Fruit fly (Drosophila melanogaster) whole organism, embryonic: Measurements from ENCODE around the gene CG31493.
A peak's percentile ranks its signal among the peaks of the same experiment; 100 is the strongest.

ENCODE experiments used
- Bgb ChIP-seq: fragments of 200-800 bp; sonication (Bioruptor generic); IDR thresholded peaks from 2 replicates; pipeline ENCODE4 v1.3.6; 2022; ENCODE audit warnings: missing biosample characterization, missing genetic modification characterization; ENCODE audit not compliant: partially characterized antibody
- BtbVII ChIP-seq: fragments of 200-800 bp; sonication (Bioruptor generic); optimal IDR thresholded peaks from 3 replicates; lab custom pipeline; 2017; ENCODE audit warnings: missing biosample characterization, mild to moderate bottlenecking, missing genetic modification characterization
- CG10147 ChIP-seq: fragments of 200-800 bp; sonication (Bioruptor generic); optimal IDR thresholded peaks from 2 replicates; lab custom pipeline; 2019; ENCODE audit warnings: missing biosample characterization, mild to moderate bottlenecking, missing genetic modification characterization, moderate library complexity
- CG10543 ChIP-seq: fragments of 200-800 bp; sonication (Bioruptor generic); optimal IDR thresholded peaks from 3 replicates; lab custom pipeline; 2017; ENCODE audit warnings: missing biosample characterization, mild to moderate bottlenecking, missing genetic modification characterization, moderate library complexity
- CG12659 ChIP-seq: fragments of 200-800 bp; sonication (Bioruptor generic); optimal IDR thresholded peaks from 3 replicates; lab custom pipeline; 2017; ENCODE audit warnings: mild to moderate bottlenecking, missing biosample characterization, missing genetic modification reagents, missing genetic modification characterization
- CG13287 ChIP-seq: fragments of 200-800 bp; sonication (Bioruptor generic); IDR thresholded peaks from 2 replicates; pipeline ENCODE4 v1.3.6; 2022; ENCODE audit warnings: missing biosample characterization, missing genetic modification characterization; ENCODE audit not compliant: partially characterized antibody
- CG13894 ChIP-seq: fragments of 200-800 bp; sonication (Bioruptor generic); optimal IDR thresholded peaks from 3 replicates; lab custom pipeline; 2018; ENCODE audit warnings: missing biosample characterization, mild to moderate bottlenecking, missing genetic modification characterization, moderate library complexity
- CG14860 ChIP-seq: fragments of 200-800 bp; sonication (Bioruptor generic); IDR thresholded peaks from 3 replicates; pipeline ENCODE4 v1.3.6; 2022; ENCODE audit warnings: missing biosample characterization, missing genetic modification characterization; ENCODE audit not compliant: partially characterized antibody
- CG16813 ChIP-seq: fragments of 200-800 bp; sonication (Bioruptor generic); IDR thresholded peaks from 3 replicates; pipeline ENCODE4 v1.3.6; 2022; ENCODE audit warnings: missing biosample characterization, missing genetic modification characterization; ENCODE audit not compliant: partially characterized antibody
- CG2678 ChIP-seq: fragments of 200-800 bp; sonication (Bioruptor generic); optimal IDR thresholded peaks from 3 replicates; lab custom pipeline; 2019; ENCODE audit warnings: missing biosample characterization, mild to moderate bottlenecking, missing genetic modification characterization, moderate library complexity
- CG31388 ChIP-seq: fragments of 200-800 bp; sonication (Bioruptor generic); optimal IDR thresholded peaks from 2 replicates; lab custom pipeline; 2016; ENCODE audit warnings: missing biosample characterization, missing genetic modification characterization
- CG3163 ChIP-seq: fragments of 200-800 bp; sonication (Bioruptor generic); optimal IDR thresholded peaks from 3 replicates; lab custom pipeline; 2016; ENCODE audit warnings: missing biosample characterization, missing genetic modification characterization
- CG3281 ChIP-seq: fragments of 200-800 bp; sonication (Bioruptor generic); optimal IDR thresholded peaks from 3 replicates; lab custom pipeline; 2017; ENCODE audit warnings: missing biosample characterization, mild to moderate bottlenecking, missing genetic modification characterization
- CG34376 ChIP-seq: fragments of 200-800 bp; sonication (Bioruptor generic); optimal IDR thresholded peaks from 2 replicates; lab custom pipeline; 2018; ENCODE audit warnings: missing biosample characterization, mild to moderate bottlenecking, missing genetic modification characterization
- CG42726 ChIP-seq: fragments of 200-800 bp; sonication (Bioruptor generic); IDR thresholded peaks from 2 replicates; pipeline ENCODE4 v1.3.6; 2022; ENCODE audit warnings: missing biosample characterization, missing genetic modification characterization; ENCODE audit not compliant: partially characterized antibody
- CG5180 ChIP-seq: fragments of 200-800 bp; sonication (Bioruptor generic); optimal IDR thresholded peaks from 3 replicates; lab custom pipeline; 2017; ENCODE audit warnings: missing biosample characterization, missing genetic modification characterization, mild to moderate bottlenecking, moderate library complexity, missing genetic modification reagents
- CG5953 ChIP-seq: fragments of 200-800 bp; sonication (Bioruptor generic); IDR thresholded peaks from 2 replicates; pipeline ENCODE4 v1.3.6; 2022; ENCODE audit warnings: missing biosample characterization, missing genetic modification characterization
- CG6791 ChIP-seq: fragments of 200-800 bp; sonication (Bioruptor generic); IDR thresholded peaks from 3 replicates; pipeline ENCODE4 v1.3.6; 2022; ENCODE audit warnings: missing biosample characterization, missing genetic modification characterization; ENCODE audit not compliant: partially characterized antibody
- CG8944 ChIP-seq: fragments of 200-800 bp; sonication (Bioruptor generic); optimal IDR thresholded peaks from 3 replicates; lab custom pipeline; 2016; ENCODE audit warnings: missing biosample characterization, missing genetic modification characterization
- D19B ChIP-seq: fragments of 200-800 bp; sonication (Bioruptor generic); optimal IDR thresholded peaks from 2 replicates; lab custom pipeline; 2017; ENCODE audit warnings: missing biosample characterization, mild to moderate bottlenecking, missing genetic modification characterization
- Dll ChIP-seq: fragments of 200-800 bp; sonication (Bioruptor generic); IDR thresholded peaks from 4 replicates; pipeline ENCODE4 v1.3.6; 2022; ENCODE audit warnings: missing biosample characterization, missing genetic modification characterization; ENCODE audit not compliant: partially characterized antibody
- E2f2 ChIP-seq: fragments of 200-800 bp; sonication (Bioruptor generic); IDR thresholded peaks from 2 replicates; pipeline ENCODE4 v1.3.6; 2022; ENCODE audit warnings: missing biosample characterization, missing genetic modification characterization
- Fer2 ChIP-seq: fragments of 200-800 bp; sonication (Bioruptor generic); optimal IDR thresholded peaks from 2 replicates; lab custom pipeline; 2018; ENCODE audit warnings: missing biosample characterization, mild to moderate bottlenecking, missing genetic modification characterization, moderate library complexity
- GATAe ChIP-seq: fragments of 200-800 bp; sonication (Bioruptor generic); conservative IDR thresholded peaks from 2 replicates; pipeline ENCODE4 v1.3.6; 2022; ENCODE audit warnings: missing biosample characterization, missing genetic modification characterization
- MBD-R2 ChIP-seq: fragments of 200-800 bp; sonication (Bioruptor generic); IDR thresholded peaks from 2 replicates; pipeline ENCODE4 v1.3.6; 2022; ENCODE audit warnings: missing biosample characterization, missing genetic modification characterization
- MTF-1 ChIP-seq: fragments of 200-800 bp; sonication (Bioruptor generic); optimal IDR thresholded peaks from 2 replicates; lab custom pipeline; 2018; ENCODE audit warnings: missing biosample characterization, mild to moderate bottlenecking, missing genetic modification characterization, borderline replicate concordance
- Med ChIP-seq: fragments of 200-800 bp; sonication (Bioruptor generic); peaks from one replicate; lab custom pipeline; 2016; ENCODE audit warnings: missing biosample characterization, missing genetic modification characterization, mild to moderate bottlenecking, inconsistent platforms, moderate library complexity
- Side ChIP-seq: fragments of 200-800 bp; sonication (Bioruptor generic); optimal IDR thresholded peaks from 2 replicates; lab custom pipeline; 2016; ENCODE audit warnings: missing biosample characterization, missing genetic modification characterization
- Xrp1 ChIP-seq: fragments of 200-800 bp; sonication (Bioruptor generic); IDR thresholded peaks from 2 replicates; pipeline ENCODE4 v1.3.6; 2022; ENCODE audit warnings: missing biosample characterization, missing genetic modification characterization
- aop ChIP-seq: fragments of 200-800 bp; sonication (Bioruptor generic); IDR thresholded peaks from 2 replicates; pipeline ENCODE4 v1.3.6; 2022; ENCODE audit warnings: missing biosample characterization, missing genetic modification characterization
- ara ChIP-seq: fragments of 200-800 bp; sonication (Bioruptor generic); IDR thresholded peaks from 2 replicates; pipeline ENCODE4 v1.3.6; 2022; ENCODE audit warnings: missing biosample characterization, missing genetic modification characterization
- bbx ChIP-seq: fragments of 200-800 bp; sonication (Bioruptor generic); IDR thresholded peaks from 2 replicates; pipeline ENCODE4 v1.3.6; 2022; ENCODE audit warnings: missing biosample characterization, missing genetic modification characterization; ENCODE audit not compliant: partially characterized antibody
- exex ChIP-seq: fragments of 200-800 bp; sonication (Bioruptor generic); optimal IDR thresholded peaks from 4 replicates; lab custom pipeline; 2018; ENCODE audit warnings: missing biosample characterization, mild to moderate bottlenecking, missing genetic modification characterization, moderate library complexity
- hkb ChIP-seq, 2 experiments: fragments of 200-800 bp in 1 of 2; fragments of >200 bp in 1 of 2; sonication (Bioruptor generic) in 1 of 2; IDR thresholded peaks in 1 of 2; optimal IDR thresholded peaks in 1 of 2; 2 replicates each; pipeline versions ENCODE4 v1.3.6 to Lab custom; 2017 to 2022; ENCODE audit warnings: missing biosample characterization in 1 of 2, missing genetic modification characterization in 1 of 2
- lab ChIP-seq: fragments of 200-800 bp; sonication (Bioruptor generic); optimal IDR thresholded peaks from 3 replicates; lab custom pipeline; 2017; ENCODE audit warnings: missing biosample characterization, missing genetic modification characterization, mild to moderate bottlenecking, moderate library complexity, missing genetic modification reagents
- lmd ChIP-seq: fragments of 200-800 bp; sonication (Bioruptor generic); IDR thresholded peaks from 2 replicates; pipeline ENCODE4 v1.3.6; 2022; ENCODE audit warnings: missing biosample characterization, missing genetic modification characterization
- mld ChIP-seq: fragments of 200-800 bp; sonication (Bioruptor generic); IDR thresholded peaks from 3 replicates; pipeline ENCODE4 v1.3.6; 2022; ENCODE audit warnings: missing biosample characterization, missing genetic modification characterization; ENCODE audit not compliant: partially characterized antibody
- nerfin-2 ChIP-seq: fragments of 200-800 bp; sonication (Bioruptor generic); IDR thresholded peaks from 2 replicates; pipeline ENCODE4 v1.3.6; 2022; ENCODE audit warnings: missing biosample characterization, missing genetic modification characterization; ENCODE audit not compliant: partially characterized antibody
- pb ChIP-seq: fragments of 200-800 bp; sonication (Bioruptor generic); optimal IDR thresholded peaks from 3 replicates; lab custom pipeline; 2016; ENCODE audit warnings: missing biosample characterization, missing genetic modification characterization
- peb ChIP-seq: fragments of 200-800 bp; sonication (Bioruptor generic); IDR thresholded peaks from 2 replicates; pipeline ENCODE4 v1.3.6; 2022; ENCODE audit warnings: missing biosample characterization, missing genetic modification characterization
- sna ChIP-seq: fragments of 200-800 bp; sonication (Bioruptor generic); IDR thresholded peaks from 2 replicates; pipeline ENCODE4 v1.3.6; 2022; ENCODE audit warnings: missing biosample characterization, missing genetic modification characterization; ENCODE audit not compliant: partially characterized antibody
- sug ChIP-seq: fragments of 200-800 bp; optimal IDR thresholded peaks from 2 replicates; lab custom pipeline; 2019; ENCODE audit warnings: missing biosample characterization, mild to moderate bottlenecking, missing genetic modification characterization, moderate library complexity
- tna ChIP-seq: fragments of 200-800 bp; sonication (Bioruptor generic); IDR thresholded peaks from 2 replicates; pipeline ENCODE4 v1.3.6; 2022; ENCODE audit warnings: missing biosample characterization, missing genetic modification characterization; ENCODE audit not compliant: partially characterized antibody
- unc-4 ChIP-seq: fragments of 200-800 bp; sonication (Bioruptor generic); IDR thresholded peaks from 2 replicates; pipeline ENCODE4 v1.3.6; 2022; ENCODE audit warnings: missing biosample characterization, missing genetic modification characterization; ENCODE audit not compliant: partially characterized antibody
- usp ChIP-seq: fragments of >200 bp; optimal IDR thresholded peaks from 2 replicates; lab custom pipeline; 2017; ENCODE audit warnings: missing biosample characterization, missing genetic modification characterization
- z ChIP-seq: fragments of 200-800 bp; sonication (Bioruptor generic); IDR thresholded peaks from 3 replicates; pipeline ENCODE4 v1.3.6; 2022; ENCODE audit warnings: missing biosample characterization, missing genetic modification characterization

The CG31493 gene

DNA sequence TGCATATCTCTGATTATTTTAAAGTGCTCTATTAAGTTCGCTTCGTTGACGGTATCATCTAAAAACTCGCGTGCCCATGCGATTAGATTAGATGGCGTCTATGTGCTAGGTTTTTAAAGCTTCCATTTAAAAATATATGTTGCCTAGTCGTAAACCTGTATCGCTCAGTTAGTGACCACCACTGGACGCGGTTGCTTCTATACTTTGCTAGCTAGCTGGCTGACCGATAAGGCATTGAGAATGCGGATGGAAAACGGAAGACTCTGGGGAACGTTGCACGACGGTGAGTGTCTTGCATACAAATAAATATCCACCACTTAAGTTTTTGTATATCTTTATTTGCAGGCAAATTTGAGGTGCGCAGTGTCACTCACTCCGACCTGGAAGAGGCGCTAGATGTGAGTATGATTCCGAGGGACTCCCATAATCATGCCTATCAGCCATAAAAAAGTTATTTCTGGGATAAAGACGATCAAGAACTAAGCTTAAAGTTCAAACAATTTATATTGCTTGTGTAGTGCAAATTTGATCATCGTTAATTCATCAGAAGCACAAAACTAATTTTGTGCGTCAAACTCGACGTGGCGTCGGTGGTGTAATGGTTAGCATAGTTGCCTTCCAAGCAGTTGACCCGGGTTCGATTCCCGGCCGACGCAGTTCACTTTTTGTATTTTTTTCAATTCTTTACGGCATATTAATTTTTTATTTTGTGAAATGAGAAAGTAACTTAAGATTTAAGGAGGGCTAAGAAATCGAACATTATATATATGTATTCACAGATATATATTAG, 1.9 kb upstream of the CG31493 start, which contains the start of gene CG31248 (continued):
- no peak for TF ChIP-seq ara (GFP tag; lab: Robert Waterston, UW)
- peak; percentile 13; the same call in 1 of the 2 replicates for TF ChIP-seq MBD-R2 (GFP tag; lab: Robert Waterston, UW)
- peak; percentile 71 for TF ChIP-seq CG10543 (GFP tag; lab: Kevin White, UChicago)
- TF ChIP-seq mld (GFP tag; lab: Robert Waterston, UW), result peak; percentile 69; the same call in 2 of the 3 replicates
- TF ChIP-seq sug (tag; lab: Kevin White, UChicago), result peak; percentile 72
- no peak for TF ChIP-seq hkb (optimal IDR thresholded peaks at IDR 0.05; lab: Kevin White, UChicago)
- peak; percentile 25; the same call in 1 of the 2 replicates for TF ChIP-seq hkb (GFP tag; IDR thresholded peaks at IDR 0.05; lab: Robert Waterston, UW)
- TF ChIP-seq CG13894 (tag; lab: Kevin White, UChicago), result peak; percentile 39
- TF ChIP-seq CG13287 (GFP tag; lab: Robert Waterston, UW), result peak; percentile 40; the same call in 1 of the 2 replicates
- TF ChIP-seq tna (GFP tag; lab: Robert Waterston, UW), result peak; percentile 80
- peak; percentile 79 for TF ChIP-seq Bgb (GFP tag; lab: Robert Waterston, UW)
- TF ChIP-seq CG3281 (GFP tag; lab: Kevin White, UChicago), result peak; percentile 21
- no peak for TF ChIP-seq pb
- peak; percentile 86 for TF ChIP-seq bbx (GFP tag; lab: Robert Waterston, UW)
- TF ChIP-seq CG42726 (GFP tag; lab: Robert Waterston, UW), result peak; percentile 77
- TF ChIP-seq exex (tag; lab: Kevin White, UChicago), result peak; percentile 82
- TF ChIP-seq MTF-1 (GFP tag; lab: Kevin White, UChicago), result no peak
- TF ChIP-seq CG10147 (GFP tag; lab: Kevin White, UChicago), result no peak
- peak; percentile 17 for TF ChIP-seq CG12659 (GFP tag; lab: Kevin White, UChicago)
- no peak for TF ChIP-seq Xrp1 (GFP tag; lab: Robert Waterston, UW)
- peak; percentile 35 for TF ChIP-seq Side (GFP tag; lab: Kevin White, UChicago)
- peak; percentile 77 for TF ChIP-seq GATAe
- TF ChIP-seq CG34376, result peak; percentile 89
- peak; percentile 80 for TF ChIP-seq CG14860
- TF ChIP-seq CG3163 (GFP tag; lab: Kevin White, UChicago), result no peak
- no peak for TF ChIP-seq Fer2 (tag; lab: Kevin White, UChicago)
- peak; percentile 26 for TF ChIP-seq lab (GFP tag; lab: Kevin White, UChicago)
- TF ChIP-seq CG8944 (GFP tag; lab: Kevin White, UChicago), result no peak
- TF ChIP-seq CG2678 (tag; lab: Kevin White, UChicago), result no peak
- TF ChIP-seq BtbVII (GFP tag; lab: Kevin White, UChicago), result peak; percentile 63
- TF ChIP-seq CG6791 (GFP tag; lab: Robert Waterston, UW), result peak; percentile 83
- TF ChIP-seq peb, result no peak
- no peak for TF ChIP-seq lmd (GFP tag; lab: Robert Waterston, UW)
- peak; percentile 33; the same call in 1 of the 2 replicates for TF ChIP-seq sna (GFP tag; lab: Robert Waterston, UW)
- TF ChIP-seq D19B (GFP tag; lab: Kevin White, UChicago), result no peak
- no peak for TF ChIP-seq CG31388 (GFP tag; lab: Kevin White, UChicago)
- no peak for TF ChIP-seq CG5953 (GFP tag; lab: Robert Waterston, UW)
- 0 out of 2 replicates have a peak, but pooled peaks have one; percentile 45 for TF ChIP-seq unc-4 (GFP tag; lab: Robert Waterston, UW)
- peak; percentile 84 for TF ChIP-seq CG16813 (GFP tag; lab: Robert Waterston, UW)
- peak; percentile 77 for TF ChIP-seq nerfin-2 (GFP tag; lab: Robert Waterston, UW)
- no peak for TF ChIP-seq aop
- 0 out of 2 replicates have a peak, but pooled peaks have one; percentile 18 for TF ChIP-seq E2f2 (GFP tag; lab: Robert Waterston, UW)
- TF ChIP-seq Dll (GFP tag; lab: Robert Waterston, UW), result peak; percentile 57; the same call in 2 of the 4 replicates
- no peak for TF ChIP-seq CG5180 (GFP tag; lab: Kevin White, UChicago)
- TF ChIP-seq z (GFP tag; lab: Robert Waterston, UW), result no peak
- TF ChIP-seq usp (GFP tag; lab: Kevin White, UChicago), result no peak
- peak; percentile 88 for TF ChIP-seq Med (GFP tag; lab: Kevin White, UChicago)
- TF ChIP-seq, all 482 proteins: peak for 56
